Fruit fly (Drosophila melanogaster): ENCODE measurements around the gene CG11594.

The CG11594 gene

DNA sequence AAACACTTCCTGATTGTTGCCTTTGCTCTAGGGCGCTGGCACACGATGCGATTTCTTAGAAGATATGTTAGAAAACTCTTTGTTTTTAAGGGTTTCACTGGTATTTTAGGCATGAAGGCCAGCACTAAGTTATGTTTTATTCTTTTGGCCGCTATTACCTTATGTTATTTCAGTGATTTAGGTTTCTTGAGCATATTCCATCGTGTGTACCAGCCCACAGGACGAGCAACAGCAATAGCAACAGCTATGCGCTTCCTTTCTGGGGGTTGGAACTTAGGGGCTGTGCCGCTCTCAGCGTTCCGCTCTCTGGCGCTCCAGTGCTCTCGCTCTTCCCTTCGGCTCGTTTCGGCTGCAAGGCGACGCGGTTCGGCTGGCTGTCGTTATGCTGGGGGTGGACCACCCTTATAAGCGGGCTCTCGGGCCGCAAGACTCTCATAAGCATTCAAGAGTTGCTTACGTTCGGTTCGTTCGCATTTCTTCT lies 42.3 kb downstream of the CG11594 start, which contains the start of gene scrt (continued):
- TF ChIP-seq stwl (tag; optimal IDR thresholded peaks at IDR 0.05) (no peak), slbo (GFP tag; IDR thresholded peaks at IDR 0.05) (no peak), Optix (GFP tag; IDR thresholded peaks at IDR 0.05) (peak; percentile 49; the same call in 1 of the 3 replicates), Blimp-1 (GFP tag; optimal IDR thresholded peaks at IDR 0.05) (no peak), CG18619 (GFP tag; optimal IDR thresholded peaks at IDR 0.05) (peak; percentile 28), unpg (GFP tag; optimal IDR thresholded peaks at IDR 0.05) (peak; percentile 59), lab (GFP tag; optimal IDR thresholded peaks at IDR 0.05) (peak; percentile 45), pan (optimal IDR thresholded peaks at IDR 0.05) (no peak), pan (GFP tag; optimal IDR thresholded peaks at IDR 0.05 in 1 of 2, IDR thresholded peaks at IDR 0.05 in 1 of 2) (peak in 1 of 2 experiments; percentile 41), hkb (optimal IDR thresholded peaks at IDR 0.05) (no peak), hkb (GFP tag; IDR thresholded peaks at IDR 0.05) (peak; percentile 66), CG1024 (GFP tag; IDR thresholded peaks at IDR 0.05) (no peak), tna (GFP tag; IDR thresholded peaks at IDR 0.05; ENCODE audit: partially characterized antibody) (no peak; the same call in 1 of the 2 replicates), Xrp1 (GFP tag; IDR thresholded peaks at IDR 0.05) (peak; percentile 80; the same call in 1 of the 2 replicates), CG34224 (GFP tag; IDR thresholded peaks at IDR 0.05; ENCODE audit: partially characterized antibody) (peak; percentile 42; the same call in 1 of the 3 replicates), Tbp (GFP tag; optimal IDR thresholded peaks at IDR 0.05) (no peak), CG33557 (GFP tag; optimal IDR thresholded peaks at IDR 0.05) (peak; percentile 27), CG17186 (GFP tag; optimal IDR thresholded peaks at IDR 0.05) (no peak), Kr (GFP tag; optimal IDR thresholded peaks at IDR 0.05) (no peak), maf-S (GFP tag; optimal IDR thresholded peaks at IDR 0.05) (no peak), CG9817 (tag; optimal IDR thresholded peaks at IDR 0.05) (peak; percentile 11), sima (GFP tag; optimal IDR thresholded peaks at IDR 0.05) (no peak), schlank (tag; optimal IDR thresholded peaks at IDR 0.05) (no peak), ems (GFP tag; optimal IDR thresholded peaks at IDR 0.05) (no peak), CG31441 (GFP tag; IDR thresholded peaks at IDR 0.05) (0 out of 2 replicates have a peak, but pooled peaks have one; percentile 37), zfh1 (GFP tag; IDR thresholded peaks at IDR 0.05) (peak; percentile 76), Mes4 (GFP tag; optimal IDR thresholded peaks at IDR 0.05) (no peak), ash1 (GFP tag; optimal IDR thresholded peaks at IDR 0.05) (no peak), CG1647 (GFP tag; optimal IDR thresholded peaks at IDR 0.05) (no peak), Med (GFP tag) (peak; percentile 62), amos (GFP tag; IDR thresholded peaks at IDR 0.05; ENCODE audit: partially characterized antibody) (peak; percentile 51), BtbVII (GFP tag; optimal IDR thresholded peaks at IDR 0.05) (peak; percentile 28), wor (GFP tag; IDR thresholded peaks at IDR 0.05) (0 out of 2 replicates have a peak, but pooled peaks have one; percentile 17), gcm2 (GFP tag; optimal IDR thresholded peaks at IDR 0.05) (no peak), onecut (GFP tag; IDR thresholded peaks at IDR 0.05) (peak; percentile 61), CG42726 (GFP tag; IDR thresholded peaks at IDR 0.05; ENCODE audit: partially characterized antibody) (no peak), gsb-n (tag; optimal IDR thresholded peaks at IDR 0.05) (no peak), CG1792 (GFP tag; optimal IDR thresholded peaks at IDR 0.05) (peak; percentile 79), pita (GFP tag; optimal IDR thresholded peaks at IDR 0.05) (no peak), Awh (GFP tag; IDR thresholded peaks at IDR 0.05) (0 out of 2 replicates have a peak, but pooled peaks have one; percentile 24), Neu2 (GFP tag; optimal IDR thresholded peaks at IDR 0.05; ENCODE audit: borderline replicate concordance) (no peak), insv (GFP tag; optimal IDR thresholded peaks at IDR 0.05) (no peak), CG11085 (GFP tag; IDR thresholded peaks at IDR 0.05) (no peak), vnd (GFP tag; IDR thresholded peaks at IDR 0.05; ENCODE audit: partially characterized antibody) (peak; percentile 67; the same call in 2 of the 3 replicates), gt (GFP tag; IDR thresholded peaks at IDR 0.05) (no peak), Stat92E (GFP tag; optimal IDR thresholded peaks at IDR 0.05) (no peak), zen2 (GFP tag; IDR thresholded peaks at IDR 0.05; ENCODE audit: partially characterized antibody) (no peak), Abd-B (GFP tag; optimal IDR thresholded peaks at IDR 0.05) (no peak), sug (tag; optimal IDR thresholded peaks at IDR 0.05) (no peak), CG4617 (GFP tag; optimal IDR thresholded peaks at IDR 0.05; ENCODE audit: borderline replicate concordance) (no peak)

Data from whole organism, embryonic.